Worm (Caenorhabditis elegans): Measurements from ENCODE around the gene T27E7.3.

ce11 chrIV:14523568-14523967 lies 5.2 kb upstream of the T27E7.3 start, which contains the start of gene srh-63:
- TF ChIP-seq ceh-13 (GFP tag; optimal IDR thresholded peaks at IDR 0.05) (no peak), F13C5.2 (tag; optimal IDR thresholded peaks at IDR 0.05) (no peak), ama-1 (optimal IDR thresholded peaks at IDR 0.05) (no peak), hmg-4 (GFP tag; optimal IDR thresholded peaks at IDR 0.05) (no peak), aly-1 (tag; optimal IDR thresholded peaks at IDR 0.05) (no peak), sea-1 (GFP tag; conservative IDR thresholded peaks at IDR 0.05) (no peak), B0310.2 (tag; optimal IDR thresholded peaks at IDR 0.05) (no peak), hnd-1 (tag; optimal IDR thresholded peaks at IDR 0.05) (no peak), hmbx-1 (tag; optimal IDR thresholded peaks at IDR 0.05) (no peak), scrt-1 (GFP tag; IDR thresholded peaks at IDR 0.05) (no peak), flt-1 (GFP tag; IDR thresholded peaks at IDR 0.05) (no peak)

Data from whole organism, early embryonic.